Fruit fly (Drosophila melanogaster) whole organism, prepupa: ENCODE measurements around the gene AnxB10.

Experiments
- Blimp-1 ChIP-seq: fragments of 200-800 bp; sonication (Bioruptor generic); optimal IDR thresholded peaks from 3 replicates; lab custom pipeline; 2017; ENCODE audit warnings: missing biosample characterization, missing genetic modification characterization, mild to moderate bottlenecking, moderate library complexity, missing genetic modification reagents
- CG6163 ChIP-seq: fragments of 200-800 bp; sonication (Bioruptor generic); IDR thresholded peaks from 3 replicates; pipeline ENCODE4 v1.3.6; 2022; ENCODE audit warnings: missing biosample characterization, missing genetic modification characterization
- CG6276 ChIP-seq: fragments of 200-800 bp; sonication (Bioruptor generic); optimal IDR thresholded peaks from 2 replicates; lab custom pipeline; 2017; ENCODE audit warnings: missing biosample characterization, mild to moderate bottlenecking, missing genetic modification characterization
- Eip75B ChIP-seq: fragments of 200-800 bp; sonication (Bioruptor generic); optimal IDR thresholded peaks from 3 replicates; lab custom pipeline; 2016; ENCODE audit warnings: missing biosample characterization, missing genetic modification characterization
- Eip78C ChIP-seq: fragments of 200-800 bp; sonication (Bioruptor generic); peaks from one replicate; lab custom pipeline; 2016; ENCODE audit warnings: missing biosample characterization, missing genetic modification characterization
- Ets96B ChIP-seq: fragments of 200-800 bp; optimal IDR thresholded peaks from 2 replicates; lab custom pipeline; 2019; ENCODE audit warnings: missing biosample characterization, mild to moderate bottlenecking, missing genetic modification characterization, moderate library complexity
- Hr4 ChIP-seq: fragments of 200-800 bp; sonication (Bioruptor generic); optimal IDR thresholded peaks from 3 replicates; lab custom pipeline; 2016; ENCODE audit warnings: missing biosample characterization, missing genetic modification characterization
- Lpt ChIP-seq: fragments of 200-800 bp; sonication (Bioruptor generic); optimal IDR thresholded peaks from 3 replicates; lab custom pipeline; 2016; ENCODE audit warnings: missing biosample characterization, missing genetic modification characterization
- Sox102F ChIP-seq: fragments of 200-800 bp; sonication (Bioruptor generic); optimal IDR thresholded peaks from 2 replicates; lab custom pipeline; 2016; ENCODE audit warnings: missing biosample characterization, mild to moderate bottlenecking, missing genetic modification characterization
- dsx ChIP-seq: fragments of 200-800 bp; optimal IDR thresholded peaks from 3 replicates; lab custom pipeline; 2019; ENCODE audit warnings: missing biosample characterization, mild to moderate bottlenecking, missing genetic modification characterization, moderate library complexity; ENCODE audit not compliant: poor library complexity, severe bottlenecking
- topi ChIP-seq: fragments of 200-800 bp; sonication (Bioruptor generic); optimal IDR thresholded peaks from 3 replicates; lab custom pipeline; 2016; ENCODE audit warnings: missing biosample characterization, missing genetic modification characterization

DNA sequence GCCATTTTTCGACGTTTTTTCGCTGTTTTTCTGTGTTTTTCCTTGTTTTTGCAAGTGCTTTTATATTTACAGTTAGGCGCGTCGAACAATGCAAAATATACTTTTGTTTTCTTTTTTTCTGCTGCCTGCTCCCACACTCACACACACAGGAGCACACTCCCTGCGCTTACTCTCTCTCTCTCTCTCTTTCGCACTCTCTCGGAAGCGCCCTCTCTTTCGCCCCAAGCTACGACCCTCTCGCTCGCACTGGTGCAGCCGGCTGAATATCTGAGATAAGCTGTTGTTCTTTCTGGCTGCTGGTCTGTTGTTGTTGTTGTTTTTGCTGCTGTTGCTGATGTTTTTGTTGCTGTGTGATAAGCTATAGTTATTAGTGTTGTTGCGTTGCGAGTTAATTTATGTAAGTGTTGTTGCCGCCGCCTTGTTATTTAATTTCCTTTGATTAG, 14.3 kb downstream of the AnxB10 start:
- TF ChIP-seq Eip75B (peak; percentile 28), Lpt (peak; percentile 15), CG6163 (GFP tag; lab: Robert Waterston, UW) (peak; percentile 75; the same call in 2 of the 3 replicates), Eip78C (GFP tag; lab: Kevin White, UChicago) (peak; percentile 52), Hr4 (GFP tag; lab: Kevin White, UChicago) (no peak), Sox102F (no peak), topi (GFP tag; lab: Kevin White, UChicago) (peak; percentile 46), dsx (peak; percentile 40), CG6276 (GFP tag; lab: Kevin White, UChicago) (no peak), Ets96B (tag; lab: Kevin White, UChicago) (peak; percentile 29), Blimp-1 (GFP tag; lab: Kevin White, UChicago) (peak; percentile 16)
